Fruit fly (Drosophila melanogaster): Measurements from ENCODE around the gene CG12054.

- TF ChIP-seq CG7045 (GFP tag; optimal IDR thresholded peaks at IDR 0.05): no peak
- TF ChIP-seq kay (GFP tag; ENCODE audit: borderline replicate concordance): no peak
- TF ChIP-seq CG1620 (GFP tag; optimal IDR thresholded peaks at IDR 0.05): no peak
- no peak for TF ChIP-seq Crg-1 (GFP tag; optimal IDR thresholded peaks at IDR 0.05)
- TF ChIP-seq CG5204 (GFP tag; optimal IDR thresholded peaks at IDR 0.05): no peak
- TF ChIP-seq tj (GFP tag; optimal IDR thresholded peaks at IDR 0.05): no peak
Measured at dm6 chr3R:31263934-31264333, 43.4 kb downstream of the CG12054 start.

Measured in whole organism, adult.